In the genomic region with DNA sequence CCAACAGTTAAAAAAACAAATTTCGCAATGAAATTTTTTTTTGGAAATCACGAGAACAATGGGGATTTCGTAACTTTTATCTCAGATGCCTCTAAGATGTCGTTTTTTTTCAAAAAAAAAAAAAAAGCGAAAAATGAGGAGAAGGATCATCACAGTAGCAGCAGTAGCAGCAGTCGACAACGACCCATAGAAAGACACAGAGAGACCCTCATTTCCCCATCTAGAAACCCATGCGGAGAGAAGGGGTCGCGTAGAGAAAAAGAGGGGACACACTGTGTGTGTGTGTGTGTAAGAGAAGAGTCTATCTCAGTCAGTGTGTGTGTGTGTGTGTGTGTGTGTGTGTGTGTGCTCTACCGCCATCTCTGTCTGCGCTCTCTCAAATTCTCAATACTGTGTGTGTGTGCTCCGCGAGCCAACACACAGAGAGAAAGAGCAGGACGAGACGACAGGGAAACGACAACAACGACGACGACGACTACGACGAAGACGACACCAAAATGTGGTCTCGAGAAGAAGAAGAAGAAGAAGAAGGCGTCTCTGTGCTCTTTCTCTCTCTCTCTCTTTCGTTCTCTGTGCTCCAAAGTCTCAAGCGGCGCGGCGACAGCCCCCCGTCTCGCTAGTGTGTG, we compare ENCODE assay signal across 3 worm cellular contexts.
TF ChIP-seq lines count a peak whose summit lies in the region.

No protein-coding gene starts in this region.

TF ChIP-seq in whole organism, L2 larva, 48 proteins besides CTCF, POLR2A, EP300 and RAD21 (continued from another document):
- TF ChIP-seq nhr-237 (tag; optimal IDR thresholded peaks at IDR 0.05; lab: Kevin White, UChicago) (no peak), ztf-4 (tag; optimal IDR thresholded peaks at IDR 0.05; lab: Kevin White, UChicago) (peak; percentile 67), mdl-1 (tag; optimal IDR thresholded peaks at IDR 0.05; lab: Kevin White, UChicago) (peak in 1 of 2 experiments; percentile 59), nhr-25 (tag; optimal IDR thresholded peaks at IDR 0.05; lab: Kevin White, UChicago) (peak; percentile 69), lsy-2 (tag; optimal IDR thresholded peaks at IDR 0.05; lab: Kevin White, UChicago) (peak; percentile 40 to 70), lin-11 (tag; optimal IDR thresholded peaks at IDR 0.05; lab: Kevin White, UChicago) (peak; percentile 81), zag-1 (tag; optimal IDR thresholded peaks at IDR 0.05; lab: Kevin White, UChicago) (peak; percentile 75), blmp-1 (tag; optimal IDR thresholded peaks at IDR 0.05; lab: Kevin White, UChicago; ENCODE audit: insufficient read depth) (peak; percentile 42), lin-39 (tag; optimal IDR thresholded peaks at IDR 0.05; lab: Kevin White, UChicago) (no peak), skn-1 (tag; optimal IDR thresholded peaks at IDR 0.05; lab: Kevin White, UChicago) (no peak), crh-2 (tag; optimal IDR thresholded peaks at IDR 0.05; lab: Kevin White, UChicago) (peak; percentile 84), nhr-12 (tag; optimal IDR thresholded peaks at IDR 0.05; lab: Kevin White, UChicago) (no peak), sma-9 (GFP tag; optimal IDR thresholded peaks at IDR 0.05; lab: Kevin White, UChicago) (peak; percentile 72), sma-9 (tag; optimal IDR thresholded peaks at IDR 0.05; lab: Kevin White, UChicago) (no peak), C34F6.9 (tag; optimal IDR thresholded peaks at IDR 0.05; lab: Kevin White, UChicago) (peak; percentile 67), nhr-21 (tag; optimal IDR thresholded peaks at IDR 0.05; lab: Kevin White, UChicago) (peak; percentile 37), dmd-4 (tag; optimal IDR thresholded peaks at IDR 0.05; lab: Kevin White, UChicago) (no peak), unc-39 (tag; optimal IDR thresholded peaks at IDR 0.05; lab: Kevin White, UChicago) (peak; percentile 21), elt-3 (tag; optimal IDR thresholded peaks at IDR 0.05; lab: Kevin White, UChicago) (no peak), ztf-11 (tag; optimal IDR thresholded peaks at IDR 0.05; lab: Kevin White, UChicago) (no peak), nhr-23 (tag; optimal IDR thresholded peaks at IDR 0.05; lab: Kevin White, UChicago) (no peak), sma-3 (GFP tag; optimal IDR thresholded peaks at IDR 0.05; lab: Kevin White, UChicago) (no peak), nhr-10 (tag; optimal IDR thresholded peaks at IDR 0.05; lab: Kevin White, UChicago) (no peak), nhr-6 (tag; optimal IDR thresholded peaks at IDR 0.05; lab: Kevin White, UChicago) (peak; percentile 70)

TF ChIP-seq in whole organism, L4 larva, 104 proteins besides CTCF, POLR2A, EP300 and RAD21 (continued from another document and continues in another):
- TF ChIP-seq dve-1 (tag; optimal IDR thresholded peaks at IDR 0.05; lab: Kevin White, UChicago; ENCODE audit: insufficient read depth) (peak; percentile 81), nhr-48 (tag; optimal IDR thresholded peaks at IDR 0.05; lab: Kevin White, UChicago) (no peak), hlh-30 (tag; optimal IDR thresholded peaks at IDR 0.05; lab: Kevin White, UChicago; ENCODE audit: insufficient read depth) (peak; percentile 75), madf-9 (GFP tag; conservative IDR thresholded peaks at IDR 0.05; lab: Robert Waterston, UW) (no peak; the same call in 1 of the 2 replicates), egl-43 (GFP tag; IDR thresholded peaks at IDR 0.05; lab: Robert Waterston, UW) (peak; percentile 44; the same call in 1 of the 2 replicates), saeg-2 (GFP tag; IDR thresholded peaks at IDR 0.05; lab: Robert Waterston, UW) (no peak), ceh-44 (GFP tag; IDR thresholded peaks at IDR 0.05; lab: Robert Waterston, UW) (no peak), snpc-4 (tag; optimal IDR thresholded peaks at IDR 0.05; lab: Kevin White, UChicago) (no peak), mxl-2 (GFP tag; conservative IDR thresholded peaks at IDR 0.05; lab: Robert Waterston, UW) (no peak), cey-2 (tag; optimal IDR thresholded peaks at IDR 0.05; lab: Kevin White, UChicago; ENCODE audit: borderline replicate concordance, insufficient read depth) (no peak), pqm-1 (tag; optimal IDR thresholded peaks at IDR 0.05; lab: Kevin White, UChicago) (no peak), dmd-9 (GFP tag; IDR thresholded peaks at IDR 0.05; lab: Robert Waterston, UW) (no peak), gei-8 (GFP tag; optimal IDR thresholded peaks at IDR 0.05; lab: Kevin White, UChicago) (no peak), zfp-3 (GFP tag; conservative IDR thresholded peaks at IDR 0.05; lab: Robert Waterston, UW) (0 out of 2 replicates have a peak, but pooled peaks have one; percentile 40), rbr-2 (tag; optimal IDR thresholded peaks at IDR 0.05; lab: Kevin White, UChicago) (peak; percentile 88), F49E8.2 (tag; optimal IDR thresholded peaks at IDR 0.05; lab: Kevin White, UChicago; ENCODE audit: borderline replicate concordance) (no peak), attf-4 (tag; optimal IDR thresholded peaks at IDR 0.05; lab: Kevin White, UChicago) (no peak), jun-1 (tag; optimal IDR thresholded peaks at IDR 0.05; lab: Kevin White, UChicago) (no peak), ceh-20 (GFP tag; IDR thresholded peaks at IDR 0.05; lab: Robert Waterston, UW) (no peak), lin-39 (tag; optimal IDR thresholded peaks at IDR 0.05; lab: Kevin White, UChicago) (no peak), nhr-11 (tag; optimal IDR thresholded peaks at IDR 0.05; lab: Kevin White, UChicago) (peak; percentile 71), aha-1 (tag; lab: Kevin White, UChicago) (peak; percentile 98), zip-2 (tag; optimal IDR thresholded peaks at IDR 0.05; lab: Kevin White, UChicago) (no peak), unc-39 (tag; optimal IDR thresholded peaks at IDR 0.05; lab: Kevin White, UChicago) (no peak), zip-11 (GFP tag; IDR thresholded peaks at IDR 0.05; lab: Robert Waterston, UW) (no peak), nhr-42 (GFP tag; IDR thresholded peaks at IDR 0.05; lab: Robert Waterston, UW) (no peak), daf-16 (GFP tag; optimal IDR thresholded peaks at IDR 0.05; lab: Kevin White, UChicago) (peak in 1 of 2 experiments; percentile 38), daf-16 (tag; optimal IDR thresholded peaks at IDR 0.05; lab: Kevin White, UChicago) (peak; percentile 34), ctbp-1 (GFP tag; IDR thresholded peaks at IDR 0.05; lab: Robert Waterston, UW) (peak; percentile 81), F37D6.2 (tag; optimal IDR thresholded peaks at IDR 0.05; lab: Kevin White, UChicago) (peak; percentile 74), vab-7 (GFP tag; IDR thresholded peaks at IDR 0.05; lab: Robert Waterston, UW) (no peak; the same call in 1 of the 2 replicates), D1046.2 (GFP tag; IDR thresholded peaks at IDR 0.05; lab: Robert Waterston, UW) (no peak), ZK337.2 (GFP tag; IDR thresholded peaks at IDR 0.05; lab: Robert Waterston, UW) (no peak), hmg-1.1 (GFP tag; IDR thresholded peaks at IDR 0.05; lab: Robert Waterston, UW) (peak; percentile 90), dmd-8 (GFP tag; IDR thresholded peaks at IDR 0.05; lab: Robert Waterston, UW) (0 out of 2 replicates have a peak, but pooled peaks have one; percentile 41), nhr-77 (tag; optimal IDR thresholded peaks at IDR 0.05; lab: Kevin White, UChicago) (peak; percentile 24), fkh-10 (GFP tag; optimal IDR thresholded peaks at IDR 0.05; lab: Kevin White, UChicago) (peak; percentile 69), lin-13 (GFP tag; optimal IDR thresholded peaks at IDR 0.05; lab: Kevin White, UChicago) (peak; percentile 85), ceh-82 (tag; optimal IDR thresholded peaks at IDR 0.05; lab: Kevin White, UChicago) (no peak), zfp-2 (tag; optimal IDR thresholded peaks at IDR 0.05; lab: Kevin White, UChicago) (peak; percentile 24), arid-1 (GFP tag; conservative IDR thresholded peaks at IDR 0.05; lab: Robert Waterston, UW) (0 out of 2 replicates have a peak, but pooled peaks have one; percentile 10), hlh-11 (tag; optimal IDR thresholded peaks at IDR 0.05; lab: Kevin White, UChicago) (peak; percentile 82), unc-62 (GFP tag; optimal IDR thresholded peaks at IDR 0.05 in 1 of 2; lab: Kevin White, UChicago) (no peak), unc-62 (tag; optimal IDR thresholded peaks at IDR 0.05; lab: Kevin White, UChicago) (no peak), zag-1 (tag; optimal IDR thresholded peaks at IDR 0.05; lab: Kevin White, UChicago) (no peak), egl-27 (tag; optimal IDR thresholded peaks at IDR 0.05; lab: Kevin White, UChicago) (no peak), Y48G9A.11 (GFP tag; IDR thresholded peaks at IDR 0.05; lab: Robert Waterston, UW) (no peak), hif-1 (tag; optimal IDR thresholded peaks at IDR 0.05; lab: Kevin White, UChicago) (peak; percentile 14 to 94), ZK546.5 (tag; optimal IDR thresholded peaks at IDR 0.05; lab: Kevin White, UChicago) (no peak), dpl-1 (GFP tag; optimal IDR thresholded peaks at IDR 0.05; lab: Kevin White, UChicago) (no peak), daf-8 (GFP tag; IDR thresholded peaks at IDR 0.05; lab: Robert Waterston, UW) (no peak), spr-3 (GFP tag; optimal IDR thresholded peaks at IDR 0.05; lab: Kevin White, UChicago) (no peak)

TF ChIP-seq in whole organism, late embryonic, 69 proteins besides CTCF, POLR2A, EP300 and RAD21 (continued from another document):
- TF ChIP-seq tbx-2 (tag; optimal IDR thresholded peaks at IDR 0.05; lab: Kevin White, UChicago) (peak; percentile 75), gmeb-2 (tag; optimal IDR thresholded peaks at IDR 0.05; lab: Kevin White, UChicago) (peak; percentile 30), dve-1 (tag; optimal IDR thresholded peaks at IDR 0.05; lab: Kevin White, UChicago) (peak; percentile 76), ceh-6 (GFP tag; optimal IDR thresholded peaks at IDR 0.05; lab: Kevin White, UChicago) (no peak), T23F11.4 (GFP tag; optimal IDR thresholded peaks at IDR 0.05; lab: Kevin White, UChicago) (peak; percentile 61), ceh-19 (GFP tag; optimal IDR thresholded peaks at IDR 0.05; lab: Kevin White, UChicago) (peak; percentile 8), zip-5 (tag; optimal IDR thresholded peaks at IDR 0.05; lab: Kevin White, UChicago) (no peak), tbx-7 (tag; optimal IDR thresholded peaks at IDR 0.05; lab: Kevin White, UChicago) (peak; percentile 5), elt-2 (tag; optimal IDR thresholded peaks at IDR 0.05; lab: Kevin White, UChicago) (peak; percentile 49), hlh-8 (tag; optimal IDR thresholded peaks at IDR 0.05; lab: Kevin White, UChicago) (peak; percentile 50), dmd-4 (tag; optimal IDR thresholded peaks at IDR 0.05; lab: Kevin White, UChicago; ENCODE audit: borderline replicate concordance) (no peak), madf-2 (tag; optimal IDR thresholded peaks at IDR 0.05; lab: Kevin White, UChicago) (peak; percentile 48), ceh-34 (tag; optimal IDR thresholded peaks at IDR 0.05; lab: Kevin White, UChicago) (peak; percentile 46), unc-55 (GFP tag; optimal IDR thresholded peaks at IDR 0.05; lab: Kevin White, UChicago) (peak; percentile 43)
